Fruit fly (Drosophila melanogaster) whole organism, pupa: ENCODE data around the gene CG34426.
A peak's percentile ranks its signal among the peaks of the same experiment; 100 is the strongest.

Experiments
- CG10348 ChIP-seq: fragments of 200-800 bp; sonication (Bioruptor generic); IDR thresholded peaks from 2 replicates; pipeline ENCODE4 v1.3.6; 2022; ENCODE audit warnings: missing biosample characterization, missing genetic modification characterization
- CG14655 ChIP-seq: fragments of 200-800 bp; sonication (Bioruptor generic); optimal IDR thresholded peaks from 3 replicates; lab custom pipeline; 2017; ENCODE audit warnings: mild to moderate bottlenecking, missing biosample characterization, missing genetic modification reagents, missing genetic modification characterization
- CG32121 ChIP-seq: fragments of 200-800 bp; sonication (Bioruptor generic); IDR thresholded peaks from 2 replicates; pipeline ENCODE4 v1.3.6; 2022; ENCODE audit warnings: missing biosample characterization, missing genetic modification characterization
- CG34367 ChIP-seq: fragments of 200-800 bp; sonication (Bioruptor generic); optimal IDR thresholded peaks from 2 replicates; lab custom pipeline; 2018; ENCODE audit warnings: missing biosample characterization, mild to moderate bottlenecking, missing genetic modification characterization
- CG4496 ChIP-seq: fragments of 200-800 bp; sonication (Bioruptor generic); IDR thresholded peaks from 3 replicates; pipeline ENCODE4 v1.3.6; 2022; ENCODE audit warnings: missing biosample characterization, missing genetic modification characterization
- CG8301 ChIP-seq: fragments of 200-800 bp; sonication (Bioruptor generic); optimal IDR thresholded peaks from 2 replicates; lab custom pipeline; 2018; ENCODE audit warnings: missing biosample characterization, mild to moderate bottlenecking, missing genetic modification characterization
- EcR ChIP-seq: fragments of 200-800 bp; sonication (Bioruptor generic); optimal IDR thresholded peaks from 3 replicates; lab custom pipeline; 2019; ENCODE audit warnings: missing biosample characterization, missing genetic modification characterization, mild to moderate bottlenecking, moderate library complexity, missing genetic modification reagents
- Ets98B ChIP-seq: fragments of 200-800 bp; sonication (Bioruptor generic); IDR thresholded peaks from 2 replicates; pipeline ENCODE4 v1.3.6; 2022; ENCODE audit warnings: missing biosample characterization, missing genetic modification characterization

- TF ChIP-seq CG10348 (GFP tag; lab: Robert Waterston, UW) = no peak
- TF ChIP-seq EcR (GFP tag; lab: Kevin White, UChicago) = peak; percentile 40
- no peak for TF ChIP-seq Ets98B (GFP tag; lab: Robert Waterston, UW)
- TF ChIP-seq CG14655 = peak; percentile 68
- peak; percentile 84 for TF ChIP-seq CG34367 (tag; lab: Kevin White, UChicago)
- TF ChIP-seq CG4496 (GFP tag; lab: Robert Waterston, UW) = peak; percentile 76; the same call in 2 of the 3 replicates
- peak; percentile 28 for TF ChIP-seq CG8301 (tag; lab: Kevin White, UChicago)
- no peak for TF ChIP-seq CG32121
These were observed 21.6 kb downstream of the CG34426 start for dm6 chr3L:8823730-8824374.
